Fruit fly (Drosophila melanogaster) whole organism, adult: Measurements from ENCODE around the gene bou.

ENCODE experiments used
- CG7045 ChIP-seq: fragments of 200-800 bp; sonication (Bioruptor generic); optimal IDR thresholded peaks from 2 replicates; lab custom pipeline; 2017; ENCODE audit warnings: missing biosample characterization, mild to moderate bottlenecking, missing genetic modification characterization
- Mnt ChIP-seq: fragments of 200-800 bp; sonication (Bioruptor generic); optimal IDR thresholded peaks from 2 replicates; lab custom pipeline; 2016; ENCODE audit warnings: missing biosample characterization, mild to moderate bottlenecking, missing genetic modification characterization
- ovo ChIP-seq: fragments of 200-800 bp; sonication (Bioruptor generic); optimal IDR thresholded peaks from 2 replicates; lab custom pipeline; 2016; ENCODE audit warnings: missing biosample characterization, missing genetic modification characterization
- pad ChIP-seq: fragments of 200-800 bp; sonication (Bioruptor generic); optimal IDR thresholded peaks from 3 replicates; lab custom pipeline; 2017; ENCODE audit warnings: missing biosample characterization, missing genetic modification characterization, mild to moderate bottlenecking, moderate library complexity, missing genetic modification reagents
- tj ChIP-seq: fragments of 200-800 bp; sonication (Bioruptor generic); optimal IDR thresholded peaks from 3 replicates; lab custom pipeline; 2017; ENCODE audit warnings: missing biosample characterization, mild to moderate bottlenecking, missing genetic modification characterization, moderate library complexity

- TF ChIP-seq ovo (GFP tag; lab: Kevin White, UChicago) (no peak), pad (GFP tag; lab: Kevin White, UChicago) (no peak), CG7045 (GFP tag; lab: Kevin White, UChicago) (no peak), Mnt (GFP tag; lab: Kevin White, UChicago) (no peak), tj (no peak)
Observed at dm6 chrX:6982054-6982453, 4.2 kb upstream of the bou start.
